Worm (Caenorhabditis elegans) whole organism, L3 larva: ENCODE results near the gene fbxa-5.

ENCODE experiments used
- aly-2 ChIP-seq: fragments of 150-350 bp; optimal IDR thresholded peaks from 2 replicates; lab custom pipeline; 2014; ENCODE audit warnings: missing biosample characterization, missing genetic modification characterization
- ama-1 ChIP-seq: fragments of 150-350 bp; optimal IDR thresholded peaks from 2 replicates; lab custom pipeline; 2018
- daf-12 ChIP-seq: fragments of 150-350 bp; optimal IDR thresholded peaks from 2 replicates; lab custom pipeline; 2014; ENCODE audit warnings: missing biosample characterization, missing genetic modification reagents, missing genetic modification characterization
- egl-27 ChIP-seq: sonication (generic microtip); optimal IDR thresholded peaks from 4 replicates; lab custom pipeline; 2017; ENCODE audit warnings: missing biosample characterization, missing genetic modification reagents, missing genetic modification characterization
- elt-1 ChIP-seq: fragments of 150-350 bp; optimal IDR thresholded peaks from 2 replicates; lab custom pipeline; 2014; ENCODE audit warnings: missing biosample characterization, missing genetic modification characterization
- mdl-1 ChIP-seq: fragments of 150-350 bp; optimal IDR thresholded peaks from 2 replicates; lab custom pipeline; 2014; ENCODE audit warnings: missing biosample characterization, missing genetic modification characterization
- nhr-11 ChIP-seq: fragments of 150-350 bp; optimal IDR thresholded peaks from 2 replicates; lab custom pipeline; 2014; ENCODE audit warnings: missing biosample characterization, missing genetic modification characterization
- nhr-12 ChIP-seq: fragments of 150-350 bp; optimal IDR thresholded peaks from 2 replicates; lab custom pipeline; 2014; ENCODE audit warnings: missing biosample characterization, missing genetic modification characterization
- nhr-76 ChIP-seq: fragments of 150-350 bp; sonication (generic microtip); optimal IDR thresholded peaks from 5 replicates; lab custom pipeline; 2014; ENCODE audit warnings: missing biosample characterization, missing genetic modification characterization
- pha-4 ChIP-seq: fragments of 150-350 bp; optimal IDR thresholded peaks from 2 replicates; lab custom pipeline; 2014; ENCODE audit warnings: missing biosample characterization, missing genetic modification reagents, missing genetic modification characterization

- TF ChIP-seq nhr-76 (tag; lab: Kevin White, UChicago) (no peak), aly-2 (tag; lab: Kevin White, UChicago) (no peak), elt-1 (tag; lab: Kevin White, UChicago) (no peak), nhr-12 (tag; lab: Kevin White, UChicago) (no peak), daf-12 (tag; lab: Kevin White, UChicago) (no peak), nhr-11 (tag; lab: Kevin White, UChicago) (no peak), mdl-1 (tag; lab: Kevin White, UChicago) (no peak), pha-4 (tag; lab: Kevin White, UChicago) (no peak), egl-27 (no peak), ama-1 (no peak)
Measured at ce11 chrIII:1347003-1347402, 6.9 kb upstream of the fbxa-5 start.
